Worm (Caenorhabditis elegans): Measurements from ENCODE around the gene apm-3.
"Not testable (repeated sequence)": the region's sequence is repeated elsewhere in the genome, so short reads cannot be mapped to it uniquely, and the experiment has no call there.

- not testable (repeated sequence) for TF ChIP-seq T22C8.4 (GFP tag; IDR thresholded peaks at IDR 0.05); ref-1 (GFP tag; conservative IDR thresholded peaks at IDR 0.05); ztf-29 (GFP tag; IDR thresholded peaks at IDR 0.05)
- TF ChIP-seq flt-1 (GFP tag; IDR thresholded peaks at IDR 0.05) = peak; percentile 17; the same call in 1 of the 2 replicates
Observed at ce11 chrX:943698-944097, 11.1 kb upstream of the apm-3 start.

All from whole organism, midembryonic.